Worm (Caenorhabditis elegans) whole organism, L4/young adult: ENCODE measurements around the gene F46B3.9.

ENCODE experiments used
- W03F9.2 ChIP-seq: fragments of 150-350 bp; optimal IDR thresholded peaks from 2 replicates; lab custom pipeline; 2014; ENCODE audit warnings: missing biosample characterization, missing genetic modification characterization
- dao-5 ChIP-seq: sonication (generic microtip); optimal IDR thresholded peaks from 2 replicates; lab custom pipeline; 2016; ENCODE audit warnings: missing genotype, missing genetic modification characterization, moderate library complexity, missing compliant biosample characterization
- him-1 ChIP-seq: sonication (generic microtip); optimal IDR thresholded peaks from 2 replicates; lab custom pipeline; 2016; ENCODE audit warnings: missing genotype, missing genetic modification reagents, missing genetic modification characterization, missing compliant biosample characterization

DNA sequence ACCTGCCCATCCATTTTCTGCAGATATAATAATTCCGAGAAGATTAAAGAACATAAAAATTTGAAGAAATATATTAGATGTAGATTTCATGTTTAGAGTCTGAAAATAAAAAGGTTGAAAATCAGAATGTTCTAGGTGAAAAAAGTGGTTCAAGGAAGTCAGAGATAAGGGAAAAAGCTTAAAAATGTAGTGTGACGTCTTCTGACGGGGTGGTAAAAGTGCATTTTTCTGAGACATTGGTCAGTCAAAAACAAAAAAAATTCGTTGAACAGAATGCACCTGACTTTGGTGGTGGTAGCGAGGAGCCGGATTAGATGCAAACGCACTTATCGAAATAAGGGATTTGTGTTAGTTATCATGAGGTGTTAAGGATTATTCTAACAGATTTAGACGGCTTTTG is 19.3 kb downstream of the F46B3.9 start, which contains the start of gene F46B3.23:
- TF ChIP-seq him-1, result no peak
- TF ChIP-seq dao-5, result no peak
- TF ChIP-seq W03F9.2 (tag; lab: Kevin White, UChicago), result no peak
